Fruit fly (Drosophila melanogaster): ENCODE measurements around the gene CG12071.

DNA sequence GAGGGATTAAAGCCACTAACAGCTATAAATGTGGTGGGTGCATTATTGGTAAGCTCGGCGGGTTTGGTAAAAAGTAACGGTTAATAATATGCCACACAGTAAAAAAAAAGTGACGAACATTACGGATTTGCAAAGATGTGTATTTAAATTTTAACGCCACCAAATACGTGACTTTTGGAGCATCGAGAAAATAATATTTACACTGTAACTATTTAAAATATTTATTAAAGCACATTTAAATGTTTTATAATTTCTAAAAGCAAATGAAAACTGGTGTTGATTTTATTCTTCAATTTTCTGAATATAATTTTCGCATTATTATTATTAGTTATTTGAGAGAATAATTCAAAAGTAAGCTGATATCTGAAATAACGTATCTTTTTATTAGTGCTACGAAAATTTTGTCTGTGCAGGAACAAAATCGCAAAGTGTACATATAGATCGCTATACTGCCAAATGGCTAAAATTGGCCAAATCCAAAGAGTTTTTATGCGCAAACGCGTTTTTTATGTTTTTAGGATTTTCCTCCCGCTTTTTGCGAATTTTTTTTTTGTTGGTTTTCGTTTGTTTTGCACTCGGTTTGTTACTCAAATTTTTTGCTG is 52.3 kb downstream of the CG12071 start:
- TF ChIP-seq psq (optimal IDR thresholded peaks at IDR 0.05) (no peak), pan (optimal IDR thresholded peaks at IDR 0.05) (no peak), EcR (GFP tag; optimal IDR thresholded peaks at IDR 0.05) (no peak), usp (GFP tag; optimal IDR thresholded peaks at IDR 0.05) (no peak), CG8478 (optimal IDR thresholded peaks at IDR 0.05) (no peak)

Measured in whole organism.